Worm (Caenorhabditis elegans) whole organism, late embryonic: Measurements from ENCODE around the gene D1054.5.

Experiments
- C08G9.2 ChIP-seq: sonication (generic microtip); optimal IDR thresholded peaks from 2 replicates; lab custom pipeline; 2016; ENCODE audit warnings: mild to moderate bottlenecking, missing genetic modification characterization, moderate library complexity, missing compliant biosample characterization
- ama-1 ChIP-seq: fragments of 150-350 bp; optimal IDR thresholded peaks from 2 replicates; lab custom pipeline; 2014
- dve-1 ChIP-seq: sonication (generic microtip); optimal IDR thresholded peaks from 2 replicates; lab custom pipeline; 2017; ENCODE audit warnings: antibody characterized with exemption, mild to moderate bottlenecking, missing genetic modification characterization, missing compliant biosample characterization
- elt-2 ChIP-seq: sonication (generic microtip); optimal IDR thresholded peaks from 2 replicates; lab custom pipeline; 2016; ENCODE audit warnings: missing genetic modification reagents, missing genetic modification characterization, missing compliant biosample characterization
- lim-6 ChIP-seq: sonication (generic microtip); optimal IDR thresholded peaks from 2 replicates; lab custom pipeline; 2016; ENCODE audit warnings: missing genetic modification characterization, missing compliant biosample characterization
- nhr-232 ChIP-seq: sonication (generic microtip); optimal IDR thresholded peaks from 2 replicates; lab custom pipeline; 2016; ENCODE audit warnings: missing genetic modification characterization, missing compliant biosample characterization
- pag-3 ChIP-seq: sonication (generic microtip); optimal IDR thresholded peaks from 2 replicates; lab custom pipeline; 2016; ENCODE audit warnings: missing compliant biosample characterization, missing genetic modification characterization, borderline replicate concordance
- pha-4 ChIP-seq: fragments of 150-350 bp; optimal IDR thresholded peaks from 2 replicates; lab custom pipeline; 2018; ENCODE audit warnings: missing biosample characterization, missing genetic modification reagents, missing genetic modification characterization
- sox-2 ChIP-seq: fragments of 200-800 bp; sonication (Bioruptor generic); IDR thresholded peaks from 2 replicates; pipeline ENCODE4 v1.3.6; 2022; ENCODE audit warnings: missing genetic modification reagents, missing genetic modification characterization, missing compliant biosample characterization
- unc-42 ChIP-seq: sonication (generic microtip); optimal IDR thresholded peaks from 2 replicates; lab custom pipeline; 2016; ENCODE audit warnings: missing genotype, missing genetic modification characterization, missing compliant biosample characterization
- unc-55 ChIP-seq: sonication (generic microtip); optimal IDR thresholded peaks from 2 replicates; lab custom pipeline; 2017; ENCODE audit warnings: missing biosample characterization, missing genetic modification reagents, missing genetic modification characterization

DNA sequence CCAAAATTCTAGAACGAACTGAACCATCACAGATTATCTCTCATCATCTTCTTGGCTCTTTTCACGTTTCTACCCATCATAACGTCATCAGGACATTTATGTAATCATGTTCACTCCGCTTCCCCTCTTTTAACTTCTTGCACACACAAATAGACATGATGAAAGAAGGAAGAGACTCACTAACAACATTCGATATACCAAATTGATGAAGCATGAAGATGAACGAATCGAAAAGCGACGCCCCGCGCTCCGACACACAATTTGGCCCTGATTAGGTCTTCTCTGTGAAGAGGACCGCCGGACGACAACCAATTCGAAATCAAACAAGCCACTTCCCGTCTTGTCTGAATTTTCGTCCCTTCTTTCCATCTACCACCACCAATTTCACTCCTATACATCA is 42.1 kb upstream of the D1054.5 start:
- TF ChIP-seq sox-2 (GFP tag; lab: Robert Waterston, UW) (no peak), pag-3 (no peak), unc-42 (tag; lab: Kevin White, UChicago) (peak; percentile 67), dve-1 (tag; lab: Kevin White, UChicago) (no peak), elt-2 (tag; lab: Kevin White, UChicago) (no peak), lim-6 (tag; lab: Kevin White, UChicago) (no peak), pha-4 (tag; lab: Kevin White, UChicago) (no peak), nhr-232 (tag; lab: Kevin White, UChicago) (no peak), ama-1 (lab: Kevin White, UChicago) (no peak), unc-55 (GFP tag; lab: Kevin White, UChicago) (no peak), C08G9.2 (tag; lab: Kevin White, UChicago) (no peak)
